Worm (Caenorhabditis elegans) whole organism, early embryonic: ENCODE data around the gene hmg-1.1.

Experiments
- B0310.2 ChIP-seq: sonication (generic microtip); optimal IDR thresholded peaks from 2 replicates; lab custom pipeline; 2016; ENCODE audit warnings: mild to moderate bottlenecking, missing genetic modification characterization, missing compliant biosample characterization
- F13C5.2 ChIP-seq: sonication (generic microtip); optimal IDR thresholded peaks from 2 replicates; lab custom pipeline; 2017; ENCODE audit warnings: mild to moderate bottlenecking, missing genetic modification characterization, inconsistent platforms, missing compliant biosample characterization
- aly-1 ChIP-seq: sonication (generic microtip); optimal IDR thresholded peaks from 2 replicates; lab custom pipeline; 2016; ENCODE audit warnings: missing genetic modification characterization, missing compliant biosample characterization
- ama-1 ChIP-seq: fragments of 150-350 bp; optimal IDR thresholded peaks from 2 replicates; lab custom pipeline; 2014
- ceh-13 ChIP-seq: fragments of 200-800 bp; sonication (Bioruptor generic); optimal IDR thresholded peaks from 2 replicates; lab custom pipeline; 2018; ENCODE audit warnings: mild to moderate bottlenecking, missing genetic modification characterization, missing compliant biosample characterization
- ceh-36 ChIP-seq: sonication (generic microtip); optimal IDR thresholded peaks from 2 replicates; lab custom pipeline; 2016; ENCODE audit warnings: missing genetic modification characterization, inconsistent platforms, missing compliant biosample characterization
- ets-7 ChIP-seq: sonication (generic microtip); optimal IDR thresholded peaks from 2 replicates; lab custom pipeline; 2016; ENCODE audit warnings: missing genotype, missing genetic modification characterization, missing compliant biosample characterization
- flt-1 ChIP-seq: fragments of 200-800 bp; sonication (Bioruptor generic); IDR thresholded peaks from 2 replicates; pipeline ENCODE4 v1.3.6; 2022; ENCODE audit warnings: missing genetic modification characterization, missing compliant biosample characterization
- hmbx-1 ChIP-seq: sonication (generic microtip); optimal IDR thresholded peaks from 2 replicates; lab custom pipeline; 2016; ENCODE audit warnings: mild to moderate bottlenecking, missing genetic modification characterization, missing compliant biosample characterization
- hmg-4 ChIP-seq: fragments of 200-800 bp; sonication (Bioruptor generic); optimal IDR thresholded peaks from 2 replicates; lab custom pipeline; 2018; ENCODE audit warnings: mild to moderate bottlenecking, missing genetic modification characterization, missing compliant biosample characterization
- hnd-1 ChIP-seq: sonication (generic microtip); optimal IDR thresholded peaks from 2 replicates; lab custom pipeline; 2016; ENCODE audit warnings: missing genetic modification characterization, missing compliant biosample characterization
- pes-1 ChIP-seq: fragments of 200-800 bp; sonication (Bioruptor generic); IDR thresholded peaks from 2 replicates; pipeline ENCODE4 v1.3.6; 2022; ENCODE audit warnings: missing genetic modification reagents, missing genetic modification characterization, missing compliant biosample characterization
- scrt-1 ChIP-seq: fragments of 200-800 bp; sonication (Bioruptor generic); IDR thresholded peaks from 2 replicates; pipeline ENCODE4 v1.3.6; 2022; ENCODE audit warnings: missing genetic modification characterization, missing compliant biosample characterization
- sea-1 ChIP-seq: fragments of 200-800 bp; sonication (Bioruptor generic); conservative IDR thresholded peaks from 2 replicates; pipeline ENCODE4 v1.3.6; 2022; ENCODE audit warnings: missing genetic modification characterization, missing compliant biosample characterization
- tbx-11 ChIP-seq: fragments of 200-800 bp; sonication (Bioruptor generic); IDR thresholded peaks from 2 replicates; pipeline ENCODE4 v1.3.6; 2022; ENCODE audit warnings: missing genetic modification characterization, missing compliant biosample characterization
- tbx-37 ChIP-seq: fragments of 200-800 bp; sonication (Bioruptor generic); conservative IDR thresholded peaks from 2 replicates; pipeline ENCODE4 v1.3.6; 2022; ENCODE audit warnings: missing genetic modification reagents, missing genetic modification characterization, missing compliant biosample characterization
- tra-4 ChIP-seq: sonication (generic microtip); optimal IDR thresholded peaks from 2 replicates; lab custom pipeline; 2017; ENCODE audit warnings: missing genetic modification characterization, missing compliant biosample characterization

The hmg-1.1 gene

ce11 chrII:14250147-14250965 lies at the start of gene hmg-1.1:
Gene hmg-1.1, plus strand, starts transcription at chrII:14250695.
- TF ChIP-seq hmg-4 (GFP tag; lab: Kevin White, UChicago) (peak; percentile 97), B0310.2 (tag; lab: Kevin White, UChicago) (no peak), tbx-37 (GFP tag; lab: Robert Waterston, UW) (no peak; the same call in 1 of the 2 replicates), flt-1 (GFP tag; lab: Robert Waterston, UW) (peak; percentile 19; the same call in 1 of the 2 replicates), pes-1 (GFP tag; lab: Robert Waterston, UW) (peak; percentile 55; the same call in 1 of the 2 replicates), hmbx-1 (no peak), ets-7 (tag; lab: Kevin White, UChicago) (no peak), tra-4 (tag; lab: Kevin White, UChicago) (no peak), ceh-13 (peak; percentile 33), scrt-1 (GFP tag; lab: Robert Waterston, UW) (no peak), ceh-36 (tag; lab: Kevin White, UChicago) (peak; percentile 17), hnd-1 (tag; lab: Kevin White, UChicago) (no peak), sea-1 (GFP tag; lab: Robert Waterston, UW) (peak; percentile 78), ama-1 (peak; percentile 86), F13C5.2 (tag; lab: Kevin White, UChicago) (peak; percentile 82), aly-1 (tag; lab: Kevin White, UChicago) (peak; percentile 21), tbx-11 (peak; percentile 48; the same call in 1 of the 2 replicates)

- no peak for TF ChIP-seq ceh-36 (tag; lab: Kevin White, UChicago)
- no peak for TF ChIP-seq pes-1 (GFP tag; lab: Robert Waterston, UW)
- no peak for TF ChIP-seq scrt-1 (GFP tag; lab: Robert Waterston, UW)
- TF ChIP-seq ceh-13 = no peak
- no peak for TF ChIP-seq ets-7 (tag; lab: Kevin White, UChicago)
- TF ChIP-seq hmg-4 (GFP tag; lab: Kevin White, UChicago) = no peak
- TF ChIP-seq sea-1 (GFP tag; lab: Robert Waterston, UW) = no peak
- TF ChIP-seq B0310.2 (tag; lab: Kevin White, UChicago) = no peak
- no peak for TF ChIP-seq tbx-11
These were observed 45.2 kb upstream of the hmg-1.1 start, which contains the start of gene ace-3 for ce11 chrII:14205335-14205734. Gene ace-3, plus strand, starts transcription at chrII:14205635.

ce11 chrII:14206211-14206610 lies 44.3 kb upstream of the hmg-1.1 start:
- TF ChIP-seq ets-7 (tag; lab: Kevin White, UChicago) = no peak
- no peak for TF ChIP-seq ama-1
- no peak for TF ChIP-seq F13C5.2 (tag; lab: Kevin White, UChicago)
- peak; percentile 88 for TF ChIP-seq ceh-36 (tag; lab: Kevin White, UChicago)
- no peak for TF ChIP-seq hmbx-1

- TF ChIP-seq hmg-4 (GFP tag; lab: Kevin White, UChicago) = no peak
- no peak for TF ChIP-seq flt-1 (GFP tag; lab: Robert Waterston, UW)
- no peak for TF ChIP-seq ceh-36 (tag; lab: Kevin White, UChicago)
- TF ChIP-seq B0310.2 (tag; lab: Kevin White, UChicago) = no peak
These were observed 39.4 kb upstream of the hmg-1.1 start, which contains the start of gene hot-7 for ce11 chrII:14211118-14211517. Gene hot-7, plus strand, starts transcription at chrII:14211418.

ce11 chrII:14214109-14214508 lies 36.4 kb upstream of the hmg-1.1 start, which contains the start of gene Y48B6A.10:
Gene Y48B6A.10, plus strand, starts transcription at chrII:14214409.
- TF ChIP-seq ets-7 (tag; lab: Kevin White, UChicago) = no peak
- no peak for TF ChIP-seq B0310.2 (tag; lab: Kevin White, UChicago)

- TF ChIP-seq sea-1 (GFP tag; lab: Robert Waterston, UW) = no peak
- TF ChIP-seq tbx-11 = no peak
- no peak for TF ChIP-seq pes-1 (GFP tag; lab: Robert Waterston, UW)
- no peak for TF ChIP-seq hmg-4 (GFP tag; lab: Kevin White, UChicago)
- TF ChIP-seq ama-1 = no peak
- TF ChIP-seq ets-7 (tag; lab: Kevin White, UChicago) = no peak
- no peak for TF ChIP-seq scrt-1 (GFP tag; lab: Robert Waterston, UW)
- TF ChIP-seq flt-1 (GFP tag; lab: Robert Waterston, UW) = no peak
- no peak for TF ChIP-seq hmbx-1
- no peak for TF ChIP-seq F13C5.2 (tag; lab: Kevin White, UChicago)
- TF ChIP-seq ceh-13 = no peak
- TF ChIP-seq B0310.2 (tag; lab: Kevin White, UChicago) = no peak
- TF ChIP-seq hnd-1 (tag; lab: Kevin White, UChicago) = no peak
- no peak for TF ChIP-seq tra-4 (tag; lab: Kevin White, UChicago)
- no peak for TF ChIP-seq tbx-37 (GFP tag; lab: Robert Waterston, UW)
- TF ChIP-seq aly-1 (tag; lab: Kevin White, UChicago) = no peak
- no peak for TF ChIP-seq ceh-36 (tag; lab: Kevin White, UChicago)
These were observed 32.4 kb upstream of the hmg-1.1 start for ce11 chrII:14218142-14218541.

ce11 chrII:14226175-14226574 lies 24.3 kb upstream of the hmg-1.1 start, which contains the start of gene Y48B6A.13:
Gene Y48B6A.13, minus strand, starts transcription at chrII:14226275.
- no peak for TF ChIP-seq aly-1 (tag; lab: Kevin White, UChicago)
- TF ChIP-seq ama-1 = no peak
- no peak for TF ChIP-seq B0310.2 (tag; lab: Kevin White, UChicago)
- TF ChIP-seq hmg-4 (GFP tag; lab: Kevin White, UChicago) = no peak
- TF ChIP-seq hnd-1 (tag; lab: Kevin White, UChicago) = no peak
- no peak for TF ChIP-seq ets-7 (tag; lab: Kevin White, UChicago)
- TF ChIP-seq sea-1 (GFP tag; lab: Robert Waterston, UW) = no peak
- TF ChIP-seq flt-1 (GFP tag; lab: Robert Waterston, UW) = no peak
- TF ChIP-seq ceh-13 = no peak
- no peak for TF ChIP-seq F13C5.2 (tag; lab: Kevin White, UChicago)
- no peak for TF ChIP-seq pes-1 (GFP tag; lab: Robert Waterston, UW)
- TF ChIP-seq scrt-1 (GFP tag; lab: Robert Waterston, UW) = no peak
